Worm (Caenorhabditis elegans): Measurements from ENCODE around the gene oac-2.

DNA sequence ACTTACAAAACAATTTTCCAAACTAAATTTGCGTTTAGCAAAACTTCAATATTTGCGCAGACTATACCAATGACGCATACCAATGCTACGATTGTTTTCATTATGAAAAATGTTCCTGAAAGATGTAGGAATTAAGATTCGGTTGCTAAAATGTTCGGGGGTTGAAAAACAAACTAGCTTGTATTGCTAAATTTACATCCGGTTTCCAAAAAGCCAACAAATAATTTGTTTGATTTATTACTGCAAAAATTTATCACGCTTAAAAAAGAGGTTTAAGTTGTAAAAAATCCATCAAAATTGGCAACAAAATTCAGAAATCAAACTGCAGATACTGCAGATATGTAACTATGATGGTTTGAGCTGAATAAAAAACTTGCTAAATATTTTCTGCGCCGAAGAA lies 5.4 kb upstream of the oac-2 start, which contains the start of gene srbc-30:
- no peak for TF ChIP-seq sma-3 (GFP tag; optimal IDR thresholded peaks at IDR 0.05)
- no peak for TF ChIP-seq nhr-11 (tag; optimal IDR thresholded peaks at IDR 0.05)
- no peak for TF ChIP-seq snpc-4 (tag; optimal IDR thresholded peaks at IDR 0.05)
- no peak for TF ChIP-seq blmp-1 (tag; optimal IDR thresholded peaks at IDR 0.05; ENCODE audit: insufficient read depth)
- no peak for TF ChIP-seq ceh-82 (tag; optimal IDR thresholded peaks at IDR 0.05)
- TF ChIP-seq mdl-1 (tag; optimal IDR thresholded peaks at IDR 0.05): no peak
- no peak for TF ChIP-seq lin-39 (tag; optimal IDR thresholded peaks at IDR 0.05)

All from whole organism, L2 larva.